Worm (Caenorhabditis elegans) whole organism, midembryonic: ENCODE measurements around the gene ppat-1.

Experiments
- cog-1 ChIP-seq: sonication (generic microtip); optimal IDR thresholded peaks from 2 replicates; lab custom pipeline; 2016; ENCODE audit warnings: missing genetic modification characterization, missing compliant biosample characterization
- flt-1 ChIP-seq: fragments of 200-800 bp; sonication (Bioruptor generic); IDR thresholded peaks from 2 replicates; pipeline ENCODE4 v1.3.6; 2022; ENCODE audit warnings: missing genetic modification characterization, missing compliant biosample characterization
- klf-2 ChIP-seq: fragments of 200-800 bp; sonication (Bioruptor generic); conservative IDR thresholded peaks from 2 replicates; pipeline ENCODE4 v1.3.6; 2022; ENCODE audit warnings: missing genetic modification reagents, missing genetic modification characterization, missing compliant biosample characterization
- med-1 ChIP-seq: sonication (generic microtip); optimal IDR thresholded peaks from 2 replicates; lab custom pipeline; 2017; ENCODE audit warnings: missing genetic modification characterization, mild to moderate bottlenecking, missing compliant biosample characterization, antibody characterized with exemption, missing genetic modification reagents; ENCODE audit not compliant: insufficient read depth
- ref-1 ChIP-seq: fragments of 200-800 bp; sonication (Bioruptor generic); conservative IDR thresholded peaks from 2 replicates; pipeline ENCODE4 v1.3.6; 2022; ENCODE audit warnings: missing genetic modification reagents, missing genetic modification characterization, missing compliant biosample characterization
- ztf-23 ChIP-seq: fragments of 200-800 bp; sonication (Bioruptor generic); IDR thresholded peaks from 2 replicates; pipeline ENCODE4 v1.3.6; 2022; ENCODE audit warnings: missing genetic modification reagents, missing genetic modification characterization, missing compliant biosample characterization

- TF ChIP-seq cog-1 (no peak), med-1 (GFP tag; lab: Kevin White, UChicago) (no peak), flt-1 (no peak), ref-1 (GFP tag; lab: Robert Waterston, UW) (no peak), klf-2 (GFP tag; lab: Robert Waterston, UW) (no peak), ztf-23 (GFP tag; lab: Robert Waterston, UW) (no peak)
These were observed 8.7 kb downstream of the ppat-1 start, which contains the start of gene dnj-18 for ce11 chrIII:4697819-4698218.
